Worm (Caenorhabditis elegans) whole organism, midembryonic: ENCODE results near the gene sdz-7.

Experiments used
- T22C8.4 ChIP-seq: fragments of 200-800 bp; sonication (Bioruptor generic); IDR thresholded peaks from 2 replicates; pipeline ENCODE4 v1.3.6; 2022; ENCODE audit warnings: missing genetic modification characterization, missing compliant biosample characterization
- cog-1 ChIP-seq: sonication (generic microtip); optimal IDR thresholded peaks from 2 replicates; lab custom pipeline; 2016; ENCODE audit warnings: missing genetic modification characterization, missing compliant biosample characterization
- flt-1 ChIP-seq: fragments of 200-800 bp; sonication (Bioruptor generic); IDR thresholded peaks from 2 replicates; pipeline ENCODE4 v1.3.6; 2022; ENCODE audit warnings: missing genetic modification characterization, missing compliant biosample characterization
- klf-2 ChIP-seq: fragments of 200-800 bp; sonication (Bioruptor generic); conservative IDR thresholded peaks from 2 replicates; pipeline ENCODE4 v1.3.6; 2022; ENCODE audit warnings: missing genetic modification reagents, missing genetic modification characterization, missing compliant biosample characterization
- med-1 ChIP-seq: sonication (generic microtip); optimal IDR thresholded peaks from 2 replicates; lab custom pipeline; 2017; ENCODE audit warnings: missing genetic modification characterization, mild to moderate bottlenecking, missing compliant biosample characterization, antibody characterized with exemption, missing genetic modification reagents; ENCODE audit not compliant: insufficient read depth
- ref-1 ChIP-seq: fragments of 200-800 bp; sonication (Bioruptor generic); conservative IDR thresholded peaks from 2 replicates; pipeline ENCODE4 v1.3.6; 2022; ENCODE audit warnings: missing genetic modification reagents, missing genetic modification characterization, missing compliant biosample characterization
- tab-1 ChIP-seq: fragments of 200-800 bp; sonication (Bioruptor generic); IDR thresholded peaks from 2 replicates; pipeline ENCODE4 v1.3.6; 2022; ENCODE audit warnings: missing genetic modification characterization, missing compliant biosample characterization
- ztf-23 ChIP-seq: fragments of 200-800 bp; sonication (Bioruptor generic); IDR thresholded peaks from 2 replicates; pipeline ENCODE4 v1.3.6; 2022; ENCODE audit warnings: missing genetic modification reagents, missing genetic modification characterization, missing compliant biosample characterization
- ztf-29 ChIP-seq: fragments of 200-800 bp; sonication (Bioruptor generic); IDR thresholded peaks from 2 replicates; pipeline ENCODE4 v1.3.6; 2022; ENCODE audit warnings: missing genetic modification reagents, missing genetic modification characterization, missing compliant biosample characterization

The sdz-7 gene

DNA sequence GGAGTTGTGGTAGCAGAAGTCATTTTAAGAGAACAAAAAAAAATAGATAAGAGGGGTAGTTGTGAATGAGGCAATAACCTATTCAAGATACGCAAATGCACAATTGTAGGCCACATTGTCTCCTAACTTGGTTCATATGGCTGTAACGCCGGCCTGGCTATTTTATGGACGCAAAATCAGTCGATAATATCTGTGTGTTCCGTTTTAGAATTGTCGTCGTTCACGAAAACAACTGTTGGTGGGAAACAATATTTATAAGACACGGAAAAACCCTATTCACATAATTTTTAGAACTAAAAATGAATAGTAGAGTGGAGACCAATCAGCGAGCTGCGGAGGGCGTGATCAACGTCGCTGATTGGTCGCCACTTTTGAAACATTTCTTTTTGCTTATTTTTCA, at the start of gene sdz-7:
TSS of gene sdz-7 (minus strand) at position 101 of the 400 bp plus-strand sequence.
- TF ChIP-seq ref-1 (GFP tag; lab: Robert Waterston, UW), result no peak
- no peak for TF ChIP-seq ztf-23 (GFP tag; lab: Robert Waterston, UW)
- TF ChIP-seq med-1 (GFP tag; lab: Kevin White, UChicago), result no peak
- no peak for TF ChIP-seq tab-1
- TF ChIP-seq T22C8.4 (GFP tag; lab: Robert Waterston, UW), result no peak
- TF ChIP-seq ztf-29 (GFP tag; lab: Robert Waterston, UW), result no peak
- TF ChIP-seq flt-1 (GFP tag; lab: Robert Waterston, UW), result no peak
- no peak for TF ChIP-seq cog-1
- no peak for TF ChIP-seq klf-2

DNA sequence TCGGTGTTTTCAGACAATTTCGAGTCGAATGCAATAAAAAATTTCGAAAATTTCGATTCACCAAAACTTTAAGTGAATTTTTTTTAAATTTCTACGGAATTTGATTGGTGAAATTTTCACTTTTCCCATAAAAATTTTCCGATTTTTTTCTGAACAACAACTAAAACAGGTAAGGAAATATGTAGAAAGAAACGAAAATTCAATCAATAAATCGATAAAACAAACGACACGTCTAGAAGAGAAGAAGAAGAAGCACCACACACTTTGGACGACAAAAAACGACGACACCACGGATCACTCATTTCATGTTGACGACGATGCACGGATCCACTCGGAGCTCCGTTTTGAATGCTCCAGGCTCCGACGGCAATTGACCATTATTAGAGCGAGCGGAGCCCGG, 44.9 kb upstream of the sdz-7 start:
- TF ChIP-seq klf-2 (no peak), med-1 (GFP tag; lab: Kevin White, UChicago) (no peak), cog-1 (no peak), flt-1 (GFP tag; lab: Robert Waterston, UW) (no peak), ztf-23 (GFP tag; lab: Robert Waterston, UW) (no peak), ztf-29 (GFP tag; lab: Robert Waterston, UW) (no peak), ref-1 (GFP tag; lab: Robert Waterston, UW) (no peak), tab-1 (no peak), T22C8.4 (GFP tag; lab: Robert Waterston, UW) (no peak)

DNA sequence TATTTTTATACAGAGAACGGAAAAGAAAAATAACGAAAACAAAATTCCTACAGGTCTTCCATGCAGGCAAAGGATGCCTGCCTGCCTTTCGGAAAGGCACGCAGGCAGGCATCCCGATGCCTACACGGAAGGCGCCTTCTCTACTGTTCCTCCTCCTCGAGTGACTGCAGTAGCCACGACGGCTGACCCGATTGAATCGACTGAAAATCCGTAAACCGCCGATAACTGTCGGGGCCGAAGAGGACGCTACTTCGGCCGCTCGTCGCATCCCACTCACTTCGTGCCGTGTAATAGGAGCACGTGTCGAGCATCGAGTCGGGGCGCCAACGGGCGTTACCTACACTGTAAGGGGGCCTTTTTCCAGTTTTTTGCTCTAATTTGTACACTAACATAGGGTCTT, 42.8 kb upstream of the sdz-7 start:
- TF ChIP-seq cog-1 (no peak), flt-1 (GFP tag; lab: Robert Waterston, UW) (no peak), med-1 (GFP tag; lab: Kevin White, UChicago) (no peak), tab-1 (no peak), ztf-23 (GFP tag; lab: Robert Waterston, UW) (no peak)

DNA sequence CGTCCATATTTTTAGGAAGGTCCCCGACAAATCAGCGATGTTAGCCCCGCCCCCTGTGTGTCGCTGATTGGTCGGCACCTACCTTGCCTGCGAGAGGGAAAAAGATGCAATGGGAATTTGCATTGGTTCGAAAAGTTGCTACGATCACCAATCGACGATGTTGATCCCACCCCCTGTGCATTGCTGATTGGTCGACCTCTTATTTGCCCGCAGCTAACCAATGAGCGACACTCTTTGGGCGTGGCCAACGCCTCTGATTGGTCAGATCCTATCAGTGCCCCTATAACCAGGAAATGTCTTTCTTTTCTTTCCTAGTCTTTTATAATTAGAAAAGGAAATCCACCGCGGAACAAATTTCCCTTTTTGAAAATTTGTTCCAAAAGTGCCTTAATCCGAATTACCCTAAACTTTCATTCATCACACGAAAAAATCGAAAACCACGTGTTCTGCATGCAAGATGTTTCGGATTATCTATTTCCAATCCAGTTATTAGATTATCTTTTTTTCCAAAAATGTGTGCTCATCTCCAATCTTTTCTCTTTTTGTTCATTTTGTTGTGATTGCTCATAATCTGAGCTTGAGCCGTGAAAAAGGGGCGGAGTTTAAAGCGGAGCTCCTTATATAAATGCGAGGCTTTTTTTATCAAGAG, 40.3 kb upstream of the sdz-7 start:
- TF ChIP-seq ztf-23 (GFP tag; lab: Robert Waterston, UW) (no peak), flt-1 (GFP tag; lab: Robert Waterston, UW) (no peak), ztf-29 (GFP tag; lab: Robert Waterston, UW) (no peak), tab-1 (no peak), klf-2 (no peak), T22C8.4 (GFP tag; lab: Robert Waterston, UW) (no peak), cog-1 (no peak), med-1 (GFP tag; lab: Kevin White, UChicago) (no peak), ref-1 (GFP tag; lab: Robert Waterston, UW) (no peak)

DNA sequence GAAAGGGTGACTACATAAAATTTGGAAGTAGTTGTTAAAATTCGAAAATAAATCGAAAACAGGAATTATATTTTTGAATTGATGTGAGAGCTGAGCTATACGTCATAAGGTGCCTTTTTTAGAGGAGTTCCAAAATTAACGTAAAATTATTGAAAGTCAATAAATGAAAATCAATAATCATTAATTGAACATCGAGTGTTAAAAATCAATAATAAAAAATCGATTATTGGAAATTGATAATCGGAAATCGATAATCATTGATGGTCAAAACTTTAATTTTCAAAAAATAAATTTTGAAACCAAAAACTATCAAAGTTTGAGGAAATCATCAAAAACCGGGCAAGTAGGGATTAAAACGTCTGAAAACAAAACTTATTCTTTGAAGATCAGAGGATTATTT, 35.9 kb upstream of the sdz-7 start:
- TF ChIP-seq ztf-29 (GFP tag; lab: Robert Waterston, UW) (no peak), T22C8.4 (GFP tag; lab: Robert Waterston, UW) (peak; percentile 33; the same call in 1 of the 2 replicates), ref-1 (GFP tag; lab: Robert Waterston, UW) (no peak)

DNA sequence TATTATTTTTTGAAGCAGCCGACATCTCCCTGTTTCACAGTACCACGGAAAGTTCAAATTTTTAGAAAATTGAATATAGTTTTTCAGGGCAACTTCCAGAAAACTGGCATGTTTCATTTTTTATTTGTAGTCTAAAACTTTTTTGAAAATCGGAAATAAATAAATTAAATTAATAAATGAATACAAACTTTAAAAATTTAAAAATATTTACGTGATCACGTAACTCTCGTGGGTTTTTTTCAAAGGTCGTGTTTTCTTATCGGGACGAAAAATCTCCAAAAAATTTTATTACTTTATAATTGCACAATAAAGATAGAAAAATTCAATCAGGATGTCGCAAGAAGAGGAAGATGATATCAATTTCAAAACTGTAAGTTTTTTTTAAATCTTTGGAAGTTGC, 33.9 kb upstream of the sdz-7 start, which contains the start of gene F53C3.1:
TSS of gene F53C3.1 (plus strand) at position 301 of the 400 bp plus-strand sequence.
- TF ChIP-seq flt-1 (GFP tag; lab: Robert Waterston, UW) (no peak), ref-1 (GFP tag; lab: Robert Waterston, UW) (no peak), klf-2 (no peak), med-1 (GFP tag; lab: Kevin White, UChicago) (no peak), cog-1 (no peak), ztf-29 (GFP tag; lab: Robert Waterston, UW) (no peak), ztf-23 (GFP tag; lab: Robert Waterston, UW) (no peak), tab-1 (no peak), T22C8.4 (GFP tag; lab: Robert Waterston, UW) (no peak)

DNA sequence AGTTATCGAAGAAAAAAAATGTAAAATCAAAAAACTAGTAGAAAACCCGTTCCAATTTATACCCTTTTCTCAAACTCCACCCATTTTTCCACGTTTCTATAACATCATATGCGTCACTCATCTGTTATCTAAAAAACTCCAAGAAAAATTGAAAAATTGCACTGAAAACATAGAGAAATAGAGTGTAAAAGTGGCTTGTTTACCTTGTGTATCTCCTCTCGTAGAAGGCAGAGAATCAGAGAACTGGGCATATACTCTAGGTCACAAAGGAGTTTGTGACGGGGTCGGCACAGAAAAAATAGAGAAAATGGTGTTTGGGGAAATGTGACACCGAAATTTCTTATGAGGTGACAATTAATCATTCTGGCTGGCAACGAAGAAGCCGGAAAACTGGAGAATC, 33.5 kb upstream of the sdz-7 start:
- TF ChIP-seq flt-1 (GFP tag; lab: Robert Waterston, UW) (no peak), med-1 (GFP tag; lab: Kevin White, UChicago) (no peak), ztf-23 (GFP tag; lab: Robert Waterston, UW) (no peak), tab-1 (no peak), cog-1 (no peak), klf-2 (no peak), T22C8.4 (GFP tag; lab: Robert Waterston, UW) (no peak), ref-1 (GFP tag; lab: Robert Waterston, UW) (no peak), ztf-29 (GFP tag; lab: Robert Waterston, UW) (no peak)

DNA sequence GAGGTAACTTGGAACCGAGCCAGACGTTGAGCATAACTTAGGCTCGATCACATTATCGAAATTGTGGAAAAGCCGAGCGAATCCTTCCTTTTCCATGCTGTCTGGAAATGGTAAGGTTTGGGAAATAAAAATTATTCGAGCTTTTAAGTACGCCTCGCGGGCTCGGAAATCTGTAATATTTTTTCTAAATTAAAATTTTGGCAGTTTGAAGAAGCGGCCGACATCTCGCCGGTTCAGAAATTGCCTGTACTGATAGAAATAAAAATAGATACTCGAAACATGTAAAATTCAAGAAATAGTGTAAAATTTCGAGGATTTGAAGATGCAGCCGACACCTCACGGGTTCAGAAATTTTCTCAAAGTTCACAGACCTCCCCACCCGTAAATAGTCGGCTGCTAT, 33.0 kb upstream of the sdz-7 start, which contains the start of gene bcmo-2:
TSS of gene bcmo-2 (minus strand) at position 101 of the 400 bp plus-strand sequence.
- TF ChIP-seq ztf-23 (GFP tag; lab: Robert Waterston, UW) (no peak), ref-1 (GFP tag; lab: Robert Waterston, UW) (no peak), flt-1 (GFP tag; lab: Robert Waterston, UW) (no peak), tab-1 (no peak), T22C8.4 (GFP tag; lab: Robert Waterston, UW) (no peak), med-1 (GFP tag; lab: Kevin White, UChicago) (no peak), ztf-29 (GFP tag; lab: Robert Waterston, UW) (no peak), cog-1 (no peak), klf-2 (no peak)

DNA sequence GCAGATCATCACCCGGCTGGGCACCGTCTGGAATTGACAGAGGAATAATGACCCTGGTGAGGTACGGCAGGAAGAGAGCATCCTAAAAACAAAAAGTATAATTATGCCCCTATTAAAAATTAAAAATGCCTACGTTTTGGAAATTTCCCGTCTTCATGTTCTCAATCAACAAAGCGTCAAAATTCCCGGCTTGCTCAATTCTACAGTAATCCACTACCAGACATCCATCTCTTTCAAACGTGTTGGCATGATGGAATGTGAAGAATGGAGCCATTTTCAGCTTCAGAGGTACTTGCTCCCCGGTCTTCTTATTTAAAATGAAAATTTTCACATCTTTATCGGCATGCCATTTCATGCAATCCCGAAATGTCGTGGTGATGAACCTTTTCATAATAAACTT, 31.5 kb upstream of the sdz-7 start:
- no peak for TF ChIP-seq med-1 (GFP tag; lab: Kevin White, UChicago)
- TF ChIP-seq tab-1, result no peak
- no peak for TF ChIP-seq ztf-23 (GFP tag; lab: Robert Waterston, UW)
- no peak for TF ChIP-seq ref-1 (GFP tag; lab: Robert Waterston, UW)
- TF ChIP-seq flt-1 (GFP tag; lab: Robert Waterston, UW), result no peak

DNA sequence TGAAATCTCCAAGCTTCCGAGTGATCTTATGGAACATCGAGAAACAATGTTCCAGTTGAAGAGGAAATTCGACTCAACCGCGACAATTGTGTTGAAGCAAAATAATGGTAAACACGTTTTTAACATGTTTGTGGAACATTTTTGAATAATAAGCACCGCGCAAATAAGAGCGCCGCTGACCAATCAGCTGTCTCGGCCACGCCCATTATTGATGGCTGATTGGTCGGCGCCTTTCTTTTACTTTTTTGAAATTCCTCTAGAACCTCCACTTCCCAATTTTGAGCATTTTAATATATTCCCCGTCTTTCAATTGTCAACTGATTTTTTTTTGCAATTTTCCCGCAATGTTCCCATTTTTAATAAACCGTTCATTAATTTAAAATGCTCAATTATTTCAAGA, 30.4 kb upstream of the sdz-7 start:
- TF ChIP-seq tab-1 (no peak), ref-1 (GFP tag; lab: Robert Waterston, UW) (no peak), cog-1 (no peak), med-1 (GFP tag; lab: Kevin White, UChicago) (no peak), ztf-29 (GFP tag; lab: Robert Waterston, UW) (no peak), klf-2 (no peak), T22C8.4 (GFP tag; lab: Robert Waterston, UW) (no peak), flt-1 (GFP tag; lab: Robert Waterston, UW) (no peak), ztf-23 (GFP tag; lab: Robert Waterston, UW) (no peak)
